Worm (Caenorhabditis elegans) whole organism, L3 larva: Measurements from ENCODE around the gene nhr-99.

Experiments
- jun-1 ChIP-seq: fragments of 150-350 bp; optimal IDR thresholded peaks from 2 replicates; lab custom pipeline; 2014; ENCODE audit warnings: missing biosample characterization, missing genetic modification reagents, missing genetic modification characterization
- mdl-1 ChIP-seq: fragments of 150-350 bp; optimal IDR thresholded peaks from 2 replicates; lab custom pipeline; 2014; ENCODE audit warnings: missing biosample characterization, missing genetic modification characterization
- nhr-23 ChIP-seq: fragments of 150-350 bp; optimal IDR thresholded peaks from 2 replicates; lab custom pipeline; 2014; ENCODE audit warnings: missing biosample characterization, missing genetic modification reagents, missing genetic modification characterization
- nhr-77 ChIP-seq: fragments of 150-350 bp; optimal IDR thresholded peaks from 2 replicates; lab custom pipeline; 2014; ENCODE audit warnings: missing biosample characterization, missing genetic modification characterization
- pha-4 ChIP-seq: fragments of 150-350 bp; optimal IDR thresholded peaks from 2 replicates; lab custom pipeline; 2014; ENCODE audit warnings: missing biosample characterization, missing genetic modification reagents, missing genetic modification characterization

DNA sequence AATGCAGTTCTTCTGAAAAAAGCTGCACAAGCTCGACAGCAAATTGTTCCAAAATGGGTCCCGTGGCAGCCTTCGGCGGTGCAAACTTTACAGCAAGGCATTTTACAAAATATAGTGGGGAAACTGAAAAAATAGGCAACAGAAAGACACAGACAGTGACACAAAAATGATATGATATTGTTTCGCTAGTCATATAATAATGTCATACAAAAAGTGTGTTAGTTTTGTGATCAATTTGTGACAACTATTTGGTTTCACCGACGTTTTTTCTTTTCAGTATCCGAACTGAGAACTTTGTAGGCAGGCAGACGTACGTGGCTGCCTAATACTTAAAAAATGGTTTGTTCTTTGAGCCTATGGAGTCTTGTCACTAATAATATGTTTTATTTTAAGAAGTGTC, 44.9 kb downstream of the nhr-99 start, which contains the start of gene nhr-210:
- TF ChIP-seq jun-1 (no peak), nhr-77 (tag; lab: Kevin White, UChicago) (no peak), mdl-1 (no peak), nhr-23 (tag; lab: Kevin White, UChicago) (no peak), pha-4 (tag; lab: Kevin White, UChicago) (no peak)
